Worm (Caenorhabditis elegans) whole organism, L4 larva: Measurements from ENCODE around the gene catp-4.

ENCODE experiments used
- F37D6.2 ChIP-seq: sonication (generic microtip); optimal IDR thresholded peaks from 2 replicates; lab custom pipeline; 2016; ENCODE audit warnings: mild to moderate bottlenecking, missing genetic modification characterization, missing compliant biosample characterization
- T26A8.4 ChIP-seq: fragments of 200-800 bp; sonication (Bioruptor generic); IDR thresholded peaks from 2 replicates; pipeline ENCODE4 v1.3.6; 2022; ENCODE audit warnings: missing genetic modification characterization, missing compliant biosample characterization
- Y105C5A.15 ChIP-seq: fragments of 200-800 bp; sonication (Bioruptor generic); IDR thresholded peaks from 2 replicates; pipeline ENCODE4 v1.3.6; 2022; ENCODE audit warnings: missing genetic modification characterization, missing compliant biosample characterization
- aha-1 ChIP-seq: fragments of 150-350 bp; peaks from one replicate; lab custom pipeline; 2014; ENCODE audit warnings: missing biosample characterization, missing genetic modification characterization
- arid-1 ChIP-seq: fragments of 200-800 bp; sonication (Bioruptor generic); conservative IDR thresholded peaks from 2 replicates; pipeline ENCODE4 v1.3.6; 2022; ENCODE audit warnings: missing genetic modification reagents, missing genetic modification characterization, missing compliant biosample characterization
- attf-4 ChIP-seq: sonication (generic microtip); optimal IDR thresholded peaks from 3 replicates; lab custom pipeline; 2017; ENCODE audit warnings: missing biosample characterization, missing genetic modification characterization
- ceh-20 ChIP-seq: fragments of 200-800 bp; sonication (Bioruptor generic); IDR thresholded peaks from 2 replicates; pipeline ENCODE4 v1.3.6; 2022; ENCODE audit warnings: missing genetic modification reagents, missing genetic modification characterization, missing compliant biosample characterization
- ceh-62 ChIP-seq: sonication (generic microtip); optimal IDR thresholded peaks from 2 replicates; lab custom pipeline; 2017; ENCODE audit warnings: missing biosample characterization, missing genetic modification characterization
- ces-1 ChIP-seq: fragments of 150-350 bp; sonication (generic microtip); optimal IDR thresholded peaks from 4 replicates; lab custom pipeline; 2014; ENCODE audit warnings: missing biosample characterization, missing genetic modification reagents, missing genetic modification characterization
- daf-12 ChIP-seq: fragments of 150-350 bp; optimal IDR thresholded peaks from 2 replicates; lab custom pipeline; 2014; ENCODE audit warnings: missing biosample characterization, missing genetic modification reagents, missing genetic modification characterization
- daf-16 ChIP-seq, 3 experiments: sonication (generic microtip); optimal IDR thresholded peaks; 2 replicates each; lab custom pipeline; 2016 to 2017; ENCODE audit warnings: missing genetic modification characterization in 3 of 3, missing genetic modification reagents in 3 of 3, mild to moderate bottlenecking in 2 of 3, missing compliant biosample characterization in 2 of 3, missing biosample characterization in 1 of 3, moderate library complexity in 1 of 3
- daf-19 ChIP-seq: fragments of 200-800 bp; sonication (Bioruptor generic); conservative IDR thresholded peaks from 2 replicates; pipeline ENCODE4 v1.3.6; 2022; ENCODE audit warnings: missing genetic modification characterization, missing compliant biosample characterization
- dmd-6 ChIP-seq: fragments of 200-800 bp; sonication (Bioruptor generic); IDR thresholded peaks from 2 replicates; pipeline ENCODE4 v1.3.6; 2022; ENCODE audit warnings: missing genetic modification reagents, missing genetic modification characterization, missing compliant biosample characterization
- dmd-9 ChIP-seq: fragments of 200-800 bp; sonication (Bioruptor generic); IDR thresholded peaks from 2 replicates; pipeline ENCODE4 v1.3.6; 2022; ENCODE audit warnings: missing genetic modification reagents, missing genetic modification characterization, missing compliant biosample characterization
- dpl-1 ChIP-seq: fragments of 150-350 bp; optimal IDR thresholded peaks from 2 replicates; lab custom pipeline; 2014; ENCODE audit warnings: missing biosample characterization, missing genetic modification reagents, missing genetic modification characterization
- dve-1 ChIP-seq: sonication (generic microtip); optimal IDR thresholded peaks from 2 replicates; lab custom pipeline; 2017; ENCODE audit warnings: antibody characterized with exemption, mild to moderate bottlenecking, missing genetic modification characterization, missing compliant biosample characterization; ENCODE audit not compliant: insufficient read depth
- gei-8 ChIP-seq: fragments of 200-800 bp; sonication (Bioruptor generic); optimal IDR thresholded peaks from 2 replicates; lab custom pipeline; 2018; ENCODE audit warnings: mild to moderate bottlenecking, missing genetic modification characterization, missing compliant biosample characterization
- hif-1 ChIP-seq, 2 experiments: sonication (generic microtip); optimal IDR thresholded peaks; 2 replicates each; lab custom pipeline; 2016 to 2017; ENCODE audit warnings: missing compliant biosample characterization in 2 of 2, missing genetic modification characterization in 2 of 2, missing genetic modification reagents in 2 of 2, missing genotype in 2 of 2, mild to moderate bottlenecking in 1 of 2
- hlh-11 ChIP-seq: fragments of 200-800 bp; sonication (Bioruptor generic); optimal IDR thresholded peaks from 2 replicates; lab custom pipeline; 2018; ENCODE audit warnings: mild to moderate bottlenecking, missing genetic modification characterization, missing compliant biosample characterization
- hlh-30 ChIP-seq: sonication (generic microtip); optimal IDR thresholded peaks from 2 replicates; lab custom pipeline; 2017; ENCODE audit warnings: antibody characterized with exemption, mild to moderate bottlenecking, missing genetic modification characterization, missing compliant biosample characterization; ENCODE audit not compliant: insufficient read depth
- lin-1 ChIP-seq: fragments of 200-800 bp; sonication (Bioruptor generic); IDR thresholded peaks from 2 replicates; pipeline ENCODE4 v1.3.6; 2022; ENCODE audit warnings: missing genetic modification reagents, missing genetic modification characterization, missing compliant biosample characterization
- lin-13 ChIP-seq: fragments of 150-350 bp; optimal IDR thresholded peaks from 2 replicates; lab custom pipeline; 2014; ENCODE audit warnings: missing biosample characterization, missing genetic modification reagents, missing genetic modification characterization
- lin-39 ChIP-seq: fragments of 150-350 bp; optimal IDR thresholded peaks from 2 replicates; lab custom pipeline; 2014; ENCODE audit warnings: missing biosample characterization, missing genetic modification reagents, missing genetic modification characterization
- lir-3 ChIP-seq: sonication (generic microtip); optimal IDR thresholded peaks from 2 replicates; lab custom pipeline; 2016; ENCODE audit warnings: mild to moderate bottlenecking, missing genetic modification characterization, missing compliant biosample characterization
- lsy-2 ChIP-seq, 2 experiments: fragments of 150-350 bp in 1 of 2; sonication (generic microtip) in 1 of 2; optimal IDR thresholded peaks; 2 replicates each; lab custom pipeline; 2014 to 2017; ENCODE audit warnings: missing biosample characterization in 2 of 2, missing genetic modification characterization in 2 of 2
- madf-9 ChIP-seq: fragments of 200-800 bp; sonication (Bioruptor generic); conservative IDR thresholded peaks from 2 replicates; pipeline ENCODE4 v1.3.6; 2022; ENCODE audit warnings: missing genetic modification reagents, missing genetic modification characterization, missing compliant biosample characterization
- mdl-1 ChIP-seq, 2 experiments: fragments of 150-350 bp in 1 of 2; sonication (generic microtip) in 1 of 2; optimal IDR thresholded peaks; 2 replicates each; lab custom pipeline; 2014 to 2017; ENCODE audit warnings: missing biosample characterization in 2 of 2, missing genetic modification characterization in 2 of 2
- mes-2 ChIP-seq: sonication (generic microtip); optimal IDR thresholded peaks from 2 replicates; lab custom pipeline; 2016; ENCODE audit warnings: missing genotype, mild to moderate bottlenecking, missing genetic modification characterization, missing compliant biosample characterization; ENCODE audit not compliant: poor library complexity, severe bottlenecking
- nhr-10 ChIP-seq: fragments of 150-350 bp; optimal IDR thresholded peaks from 2 replicates; lab custom pipeline; 2014; ENCODE audit warnings: missing biosample characterization, missing genetic modification characterization
- nhr-11 ChIP-seq: fragments of 150-350 bp; optimal IDR thresholded peaks from 2 replicates; lab custom pipeline; 2014; ENCODE audit warnings: missing biosample characterization, missing genetic modification characterization
- nhr-25 ChIP-seq: sonication (generic microtip); optimal IDR thresholded peaks from 2 replicates; lab custom pipeline; 2017; ENCODE audit warnings: missing genetic modification characterization, mild to moderate bottlenecking, missing compliant biosample characterization, antibody characterized with exemption, moderate library complexity, borderline replicate concordance; ENCODE audit not compliant: insufficient read depth
- nhr-28 ChIP-seq: fragments of 150-350 bp; optimal IDR thresholded peaks from 2 replicates; lab custom pipeline; 2014; ENCODE audit warnings: missing biosample characterization, missing genetic modification characterization
- nhr-6 ChIP-seq: fragments of 150-350 bp; optimal IDR thresholded peaks from 2 replicates; lab custom pipeline; 2014; ENCODE audit warnings: missing biosample characterization, missing genetic modification characterization
- nhr-76 ChIP-seq: fragments of 150-350 bp; optimal IDR thresholded peaks from 2 replicates; lab custom pipeline; 2014; ENCODE audit warnings: missing biosample characterization, missing genetic modification characterization
- nhr-77 ChIP-seq: fragments of 150-350 bp; optimal IDR thresholded peaks from 2 replicates; lab custom pipeline; 2014; ENCODE audit warnings: missing biosample characterization, missing genetic modification characterization
- php-3 ChIP-seq: fragments of 200-800 bp; sonication (Bioruptor generic); IDR thresholded peaks from 2 replicates; pipeline ENCODE4 v1.3.6; 2022; ENCODE audit warnings: missing genetic modification reagents, missing genetic modification characterization, missing compliant biosample characterization
- pqm-1 ChIP-seq: sonication (generic microtip); optimal IDR thresholded peaks from 2 replicates; lab custom pipeline; 2017; ENCODE audit warnings: missing biosample characterization, missing genetic modification characterization
- rbr-2 ChIP-seq: sonication (generic microtip); optimal IDR thresholded peaks from 2 replicates; lab custom pipeline; 2016; ENCODE audit warnings: missing genotype, missing genetic modification characterization, missing compliant biosample characterization
- saeg-2 ChIP-seq: fragments of 200-800 bp; sonication (Bioruptor generic); IDR thresholded peaks from 2 replicates; pipeline ENCODE4 v1.3.6; 2022; ENCODE audit warnings: missing genetic modification reagents, missing genetic modification characterization, missing compliant biosample characterization
- snpc-1.2 ChIP-seq: fragments of 200-800 bp; sonication (Bioruptor generic); IDR thresholded peaks from 2 replicates; pipeline ENCODE4 v1.3.6; 2022; ENCODE audit warnings: missing genetic modification reagents, missing genetic modification characterization, missing compliant biosample characterization
- zfp-3 ChIP-seq: fragments of 200-800 bp; sonication (Bioruptor generic); conservative IDR thresholded peaks from 2 replicates; pipeline ENCODE4 v1.3.6; 2022; ENCODE audit warnings: missing genetic modification reagents, missing genetic modification characterization, missing compliant biosample characterization
- zip-11 ChIP-seq: fragments of 200-800 bp; sonication (Bioruptor generic); IDR thresholded peaks from 2 replicates; pipeline ENCODE4 v1.3.6; 2022; ENCODE audit warnings: missing genetic modification characterization, missing compliant biosample characterization
- zip-2 ChIP-seq: fragments of 150-350 bp; optimal IDR thresholded peaks from 2 replicates; lab custom pipeline; 2014; ENCODE audit warnings: missing biosample characterization, missing genetic modification characterization
- ztf-7 ChIP-seq: fragments of 150-350 bp; optimal IDR thresholded peaks from 2 replicates; lab custom pipeline; 2014; ENCODE audit warnings: missing biosample characterization, missing genetic modification characterization

The catp-4 gene

ce11 chrII:14598367-14598766 is 5.0 kb downstream of the catp-4 start (continued):
- TF ChIP-seq dmd-9 (GFP tag; lab: Robert Waterston, UW) (no peak), rbr-2 (tag; lab: Kevin White, UChicago) (no peak), snpc-1.2 (GFP tag; lab: Robert Waterston, UW) (no peak), ztf-7 (no peak), attf-4 (tag; lab: Kevin White, UChicago) (no peak), nhr-10 (peak; percentile 67), arid-1 (no peak), zip-11 (no peak), F37D6.2 (no peak), nhr-76 (tag; lab: Kevin White, UChicago) (no peak), nhr-28 (tag; lab: Kevin White, UChicago) (peak; percentile 81), lin-1 (GFP tag; lab: Robert Waterston, UW) (peak; percentile 58; the same call in 1 of the 2 replicates), daf-12 (tag; lab: Kevin White, UChicago) (no peak), aha-1 (tag; lab: Kevin White, UChicago) (peak; percentile 95), zip-2 (no peak)

DNA sequence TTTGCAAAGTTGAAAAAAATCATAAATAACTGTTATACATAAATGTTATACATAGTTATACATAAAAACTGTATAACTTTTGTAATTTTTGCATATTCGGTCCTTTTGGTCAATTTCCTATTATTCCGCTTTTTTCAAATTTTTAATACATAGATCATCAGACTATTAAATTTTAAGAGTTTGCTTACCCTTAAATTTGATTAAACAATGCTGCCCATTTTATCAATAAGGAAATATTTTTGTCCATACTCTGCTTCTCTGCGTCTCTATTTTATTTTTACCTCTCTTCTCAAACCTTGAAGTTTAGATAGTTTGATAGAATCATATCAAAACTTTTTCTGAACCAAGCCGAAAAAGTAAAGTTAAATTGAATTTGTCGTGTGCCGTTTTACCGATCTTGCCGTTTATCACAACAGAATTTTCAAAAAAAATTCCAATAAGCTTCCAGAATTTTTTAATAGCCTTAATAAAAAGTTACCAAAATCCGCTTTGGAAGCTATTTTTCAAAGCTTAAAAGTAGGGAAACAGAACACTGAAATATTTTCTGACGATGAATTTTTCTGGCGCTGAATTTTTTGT is 6.0 kb downstream of the catp-4 start:
- TF ChIP-seq gei-8 (GFP tag; lab: Kevin White, UChicago): no peak
- peak; percentile 24 for TF ChIP-seq dve-1 (tag; lab: Kevin White, UChicago)
- no peak for TF ChIP-seq lin-1 (GFP tag; lab: Robert Waterston, UW)
- TF ChIP-seq ceh-20 (GFP tag; lab: Robert Waterston, UW): no peak
- TF ChIP-seq Y105C5A.15 (GFP tag; lab: Robert Waterston, UW): 0 out of 2 replicates have a peak, but pooled peaks have one; percentile 58
- no peak for TF ChIP-seq daf-16 (GFP tag; optimal IDR thresholded peaks at IDR 0.05; lab: Kevin White, UChicago)
- TF ChIP-seq daf-16 (tag; optimal IDR thresholded peaks at IDR 0.05; lab: Kevin White, UChicago): peak; percentile 79
- no peak for TF ChIP-seq dpl-1 (GFP tag; lab: Kevin White, UChicago)
- no peak for TF ChIP-seq lin-13 (GFP tag; lab: Kevin White, UChicago)
- no peak for TF ChIP-seq nhr-25
- no peak for TF ChIP-seq saeg-2 (GFP tag; lab: Robert Waterston, UW)
- TF ChIP-seq aha-1 (tag; lab: Kevin White, UChicago): peak; percentile 54
- TF ChIP-seq T26A8.4 (GFP tag; lab: Robert Waterston, UW): no peak
- no peak for TF ChIP-seq nhr-11 (tag; lab: Kevin White, UChicago)
- TF ChIP-seq nhr-28 (tag; lab: Kevin White, UChicago): peak; percentile 43
- peak; percentile 12 for TF ChIP-seq hlh-30 (tag; lab: Kevin White, UChicago)
- TF ChIP-seq lir-3: no peak
- TF ChIP-seq, all 104 proteins: peak for 6

DNA sequence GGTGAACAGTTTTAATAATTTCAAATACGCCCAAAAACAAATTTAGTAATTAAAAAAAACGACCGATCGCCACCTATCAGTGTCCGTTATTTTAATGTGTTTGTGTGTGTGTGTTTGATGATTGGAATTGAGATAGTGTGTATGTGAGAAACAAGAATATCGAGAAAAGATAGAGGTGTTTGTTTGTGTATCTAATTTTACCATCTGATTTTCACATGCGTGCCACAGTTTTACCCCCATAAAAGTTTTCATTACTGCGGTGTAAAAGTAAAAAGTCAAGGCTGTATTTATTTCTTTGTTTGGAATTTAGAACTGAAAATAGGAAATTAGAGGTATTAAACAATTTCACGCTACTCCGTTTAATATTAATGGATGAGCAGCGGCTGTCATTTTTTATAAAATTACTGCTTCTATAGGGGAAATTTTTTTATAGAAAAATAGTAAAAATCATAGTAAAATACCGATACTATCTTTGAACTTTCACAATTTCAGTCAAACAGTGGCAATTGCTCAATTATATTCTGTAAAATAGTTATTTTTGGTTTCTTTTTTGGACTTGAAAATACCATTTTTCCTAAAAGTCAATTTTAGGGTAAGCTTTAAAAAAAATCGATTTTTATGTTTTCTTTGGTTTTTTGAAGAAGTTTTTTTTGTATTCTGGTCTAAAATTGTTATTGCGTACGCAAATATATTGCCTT is 6.7 kb downstream of the catp-4 start:
- peak; percentile 22 for TF ChIP-seq mes-2
- TF ChIP-seq hlh-30 (tag; lab: Kevin White, UChicago): peak; percentile 32
- peak in 1 of 2 experiments; percentile 33 for TF ChIP-seq lsy-2 (tag; optimal IDR thresholded peaks at IDR 0.05; lab: Kevin White, UChicago)
- TF ChIP-seq hif-1 (tag; optimal IDR thresholded peaks at IDR 0.05; lab: Kevin White, UChicago): peak in 1 of 2 experiments; percentile 28
- TF ChIP-seq lin-1 (GFP tag; lab: Robert Waterston, UW): 0 out of 2 replicates have a peak, but pooled peaks have one; percentile 22
- TF ChIP-seq ceh-62 (tag; lab: Kevin White, UChicago): no peak
- TF ChIP-seq dve-1 (tag; lab: Kevin White, UChicago): peak; percentile 15
- TF ChIP-seq nhr-6 (tag; lab: Kevin White, UChicago): peak; percentile 1
- TF ChIP-seq dmd-6: peak; percentile 40
- peak; percentile 97 for TF ChIP-seq aha-1 (tag; lab: Kevin White, UChicago)
- 0 out of 2 replicates have a peak, but pooled peaks have one; percentile 57 for TF ChIP-seq saeg-2 (GFP tag; lab: Robert Waterston, UW)
- TF ChIP-seq mdl-1 (tag; optimal IDR thresholded peaks at IDR 0.05; lab: Kevin White, UChicago): peak in 1 of 2 experiments; percentile 66
- 0 out of 2 replicates have a peak, but pooled peaks have one; percentile 30 for TF ChIP-seq zip-11
- peak; percentile 87 for TF ChIP-seq nhr-77 (tag; lab: Kevin White, UChicago)
- TF ChIP-seq php-3 (GFP tag; lab: Robert Waterston, UW): peak; percentile 74; the same call in 1 of the 2 replicates
- 0 out of 2 replicates have a peak, but pooled peaks have one; percentile 10 for TF ChIP-seq madf-9
- TF ChIP-seq lin-39 (tag; lab: Kevin White, UChicago): no peak
- TF ChIP-seq ces-1 (GFP tag; lab: Kevin White, UChicago): no peak
- TF ChIP-seq dmd-9 (GFP tag; lab: Robert Waterston, UW): no peak
- TF ChIP-seq pqm-1 (tag; lab: Kevin White, UChicago): peak; percentile 61
- peak; percentile 34 for TF ChIP-seq hlh-11 (tag; lab: Kevin White, UChicago)
- TF ChIP-seq daf-19 (GFP tag; lab: Robert Waterston, UW): no peak
- peak; percentile 74 for TF ChIP-seq zfp-3 (GFP tag; lab: Robert Waterston, UW)
